Fruit fly (Drosophila melanogaster): ENCODE measurements around the gene Mst33A.

Mst33A gene

DNA sequence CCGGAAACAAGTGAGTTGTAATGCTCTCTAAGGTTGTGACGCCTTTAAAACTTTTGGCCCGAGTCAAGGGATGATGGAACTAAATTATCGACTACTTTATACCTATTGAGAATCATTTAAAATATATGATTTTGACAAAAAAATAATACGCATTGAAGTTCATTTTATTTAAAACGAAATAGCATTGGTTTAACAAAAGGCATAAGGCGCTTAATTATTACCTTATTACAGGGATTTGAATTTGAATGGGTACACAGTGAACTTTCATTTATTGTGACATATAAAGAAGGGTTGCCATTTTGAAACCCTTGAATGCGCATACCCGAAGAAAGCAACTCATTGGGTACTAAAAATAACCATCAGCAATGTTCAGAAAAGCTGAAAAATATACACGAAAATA lies 2.4 kb upstream of the Mst33A start (continued):
- TF ChIP-seq grau (tag; optimal IDR thresholded peaks at IDR 0.05) (peak; percentile 43), CG1233 (GFP tag; optimal IDR thresholded peaks at IDR 0.05) (no peak), CG10366 (GFP tag; IDR thresholded peaks at IDR 0.05) (no peak), Oaz (GFP tag; IDR thresholded peaks at IDR 0.05) (no peak), CG31388 (GFP tag; optimal IDR thresholded peaks at IDR 0.05) (no peak), CG17186 (GFP tag; optimal IDR thresholded peaks at IDR 0.05) (no peak), tx (GFP tag; optimal IDR thresholded peaks at IDR 0.05) (no peak), HLH54F (GFP tag; optimal IDR thresholded peaks at IDR 0.05) (no peak), emc (GFP tag; optimal IDR thresholded peaks at IDR 0.05) (no peak), CG12236 (GFP tag; optimal IDR thresholded peaks at IDR 0.05) (no peak), CG2120 (GFP tag; optimal IDR thresholded peaks at IDR 0.05) (peak; percentile 15), CG10431 (GFP tag; optimal IDR thresholded peaks at IDR 0.05) (no peak), CG18619 (GFP tag; optimal IDR thresholded peaks at IDR 0.05) (peak; percentile 9), Bdp1 (GFP tag; optimal IDR thresholded peaks at IDR 0.05) (no peak), CoRest (tag; optimal IDR thresholded peaks at IDR 0.05) (peak; percentile 58), wdn (GFP tag; IDR thresholded peaks at IDR 0.05) (no peak), Trl (optimal IDR thresholded peaks at IDR 0.05) (no peak), Trl (GFP tag; optimal IDR thresholded peaks at IDR 0.05) (no peak), gce (GFP tag; IDR thresholded peaks at IDR 0.05) (no peak), CG14667 (GFP tag; IDR thresholded peaks at IDR 0.05) (no peak), caup (GFP tag; optimal IDR thresholded peaks at IDR 0.05; ENCODE audit: severe bottlenecking) (no peak), gro (GFP tag; optimal IDR thresholded peaks at IDR 0.05) (no peak), CG8924 (tag; optimal IDR thresholded peaks at IDR 0.05) (peak; percentile 13), ATbp (GFP tag; optimal IDR thresholded peaks at IDR 0.05) (peak; percentile 14), dpn (GFP tag; optimal IDR thresholded peaks at IDR 0.05) (peak in 1 of 2 experiments; percentile 6), tna (GFP tag; IDR thresholded peaks at IDR 0.05; ENCODE audit: partially characterized antibody) (no peak), Stat92E (GFP tag; optimal IDR thresholded peaks at IDR 0.05) (no peak), Mrtf (GFP tag; IDR thresholded peaks at IDR 0.05) (no peak), pnt (GFP tag; optimal IDR thresholded peaks at IDR 0.05) (no peak), gem (tag; optimal IDR thresholded peaks at IDR 0.05) (peak; percentile 53), CG7987 (GFP tag; optimal IDR thresholded peaks at IDR 0.05) (no peak), Blimp-1 (GFP tag; optimal IDR thresholded peaks at IDR 0.05) (peak; percentile 18), jumu (GFP tag; optimal IDR thresholded peaks at IDR 0.05) (no peak), Oli (tag; optimal IDR thresholded peaks at IDR 0.05) (peak; percentile 41), B-H2 (GFP tag; optimal IDR thresholded peaks at IDR 0.05) (no peak), CG17361 (GFP tag; IDR thresholded peaks at IDR 0.05) (peak; percentile 46; the same call in 1 of the 3 replicates), D19B (GFP tag; optimal IDR thresholded peaks at IDR 0.05) (peak; percentile 77), Med (GFP tag) (peak; percentile 39), gcm2 (GFP tag; optimal IDR thresholded peaks at IDR 0.05) (no peak), CG2712 (tag; optimal IDR thresholded peaks at IDR 0.05) (peak; percentile 20), CG12942 (GFP tag; optimal IDR thresholded peaks at IDR 0.05) (no peak), CG9727 (GFP tag; optimal IDR thresholded peaks at IDR 0.05) (no peak), Xrp1 (GFP tag; IDR thresholded peaks at IDR 0.05) (0 out of 2 replicates have a peak, but pooled peaks have one; percentile 10), maf-S (GFP tag; optimal IDR thresholded peaks at IDR 0.05) (no peak), gsb-n (tag; optimal IDR thresholded peaks at IDR 0.05) (no peak), sens-2 (GFP tag; IDR thresholded peaks at IDR 0.05) (no peak), oc (tag; optimal IDR thresholded peaks at IDR 0.05) (peak; percentile 13), CG31224 (GFP tag; IDR thresholded peaks at IDR 0.05) (no peak), CG15269 (tag; optimal IDR thresholded peaks at IDR 0.05) (peak; percentile 26), CG3995 (GFP tag; optimal IDR thresholded peaks at IDR 0.05) (no peak), vvl (GFP tag; IDR thresholded peaks at IDR 0.05) (no peak), ab (GFP tag; optimal IDR thresholded peaks at IDR 0.05) (no peak)
